Fruit fly (Drosophila melanogaster): Measurements from ENCODE around the gene ZC3H3.

The ZC3H3 gene

dm6 chr3L:8524816-8525625 lies 15.5 kb upstream of the ZC3H3 start, which contains the start of the genes GstO1 and foi (continued):
- no peak for TF ChIP-seq caup (GFP tag; optimal IDR thresholded peaks at IDR 0.05; ENCODE audit: severe bottlenecking)
- TF ChIP-seq CG34422 (GFP tag; IDR thresholded peaks at IDR 0.05): peak; percentile 31; the same call in 2 of the 3 replicates
- peak; percentile 68 for TF ChIP-seq CG12391 (tag; optimal IDR thresholded peaks at IDR 0.05)
- TF ChIP-seq ap (GFP tag; IDR thresholded peaks at IDR 0.05): 0 out of 2 replicates have a peak, but pooled peaks have one; percentile 10
- TF ChIP-seq CG16813 (GFP tag; IDR thresholded peaks at IDR 0.05; ENCODE audit: partially characterized antibody): peak; percentile 99
- peak; percentile 99 for TF ChIP-seq vnd (GFP tag; IDR thresholded peaks at IDR 0.05; ENCODE audit: partially characterized antibody)
- TF ChIP-seq otp (GFP tag; IDR thresholded peaks at IDR 0.05): 0 out of 3 replicates have a peak, but pooled peaks have one; percentile 27
- TF ChIP-seq Vsx1 (GFP tag; optimal IDR thresholded peaks at IDR 0.05): no peak
- no peak for TF ChIP-seq Drgx (GFP tag; IDR thresholded peaks at IDR 0.05)
- TF ChIP-seq CG8290 (GFP tag; optimal IDR thresholded peaks at IDR 0.05): peak; percentile 29
- peak in 1 of 2 experiments; percentile 73 for TF ChIP-seq CG8290 (tag; optimal IDR thresholded peaks at IDR 0.05)
- peak; percentile 86 for TF ChIP-seq CG11560 (tag; IDR thresholded peaks at IDR 0.05)
- peak; percentile 56 for TF ChIP-seq CG2120 (GFP tag; optimal IDR thresholded peaks at IDR 0.05)
- TF ChIP-seq eyg (GFP tag; optimal IDR thresholded peaks at IDR 0.05): no peak
- TF ChIP-seq hkb (optimal IDR thresholded peaks at IDR 0.05): no peak
- peak; percentile 53 for TF ChIP-seq hkb (GFP tag; IDR thresholded peaks at IDR 0.05)
- no peak for TF ChIP-seq org-1 (GFP tag; optimal IDR thresholded peaks at IDR 0.05)
- TF ChIP-seq insv (GFP tag; optimal IDR thresholded peaks at IDR 0.05): no peak
- TF ChIP-seq run (tag; optimal IDR thresholded peaks at IDR 0.05): no peak
- TF ChIP-seq fd64A (GFP tag; optimal IDR thresholded peaks at IDR 0.05): no peak
- TF ChIP-seq ranshi (GFP tag; IDR thresholded peaks at IDR 0.05): peak; percentile 11; the same call in 1 of the 2 replicates
- peak; percentile 41 for TF ChIP-seq mam (GFP tag; optimal IDR thresholded peaks at IDR 0.05)
- TF ChIP-seq CG11504 (tag; optimal IDR thresholded peaks at IDR 0.05): no peak
- TF ChIP-seq inv (GFP tag; IDR thresholded peaks at IDR 0.05; ENCODE audit: partially characterized antibody): peak; percentile 97
- TF ChIP-seq Hsf (GFP tag; optimal IDR thresholded peaks at IDR 0.05): peak; percentile 3
- no peak for TF ChIP-seq danr (GFP tag; IDR thresholded peaks at IDR 0.05)
- peak; percentile 14 for TF ChIP-seq CHES-1-like (GFP tag; optimal IDR thresholded peaks at IDR 0.05)
- peak; percentile 35 for TF ChIP-seq tin (GFP tag; optimal IDR thresholded peaks at IDR 0.05)
- TF ChIP-seq CG13894 (tag; optimal IDR thresholded peaks at IDR 0.05): peak; percentile 35
- TF ChIP-seq p53 (GFP tag; optimal IDR thresholded peaks at IDR 0.05): no peak
- TF ChIP-seq Deaf1 (tag; optimal IDR thresholded peaks at IDR 0.05): peak; percentile 2
- TF ChIP-seq Awh (GFP tag; IDR thresholded peaks at IDR 0.05): no peak
- peak; percentile 93 for TF ChIP-seq Sry-δ (GFP tag; optimal IDR thresholded peaks at IDR 0.05)
- no peak for TF ChIP-seq sens-2 (GFP tag; IDR thresholded peaks at IDR 0.05)
- TF ChIP-seq CG3163 (GFP tag; optimal IDR thresholded peaks at IDR 0.05): no peak
- TF ChIP-seq CG9797 (GFP tag; optimal IDR thresholded peaks at IDR 0.05): peak; percentile 21
- peak; percentile 39 for TF ChIP-seq zfh2 (GFP tag; optimal IDR thresholded peaks at IDR 0.05)
- no peak for TF ChIP-seq Trl (optimal IDR thresholded peaks at IDR 0.05)
- TF ChIP-seq Trl (GFP tag; optimal IDR thresholded peaks at IDR 0.05): no peak
- peak in 1 of 2 experiments; percentile 87 for TF ChIP-seq Pdp1 (GFP tag; optimal IDR thresholded peaks at IDR 0.05)
- TF ChIP-seq amos (GFP tag; IDR thresholded peaks at IDR 0.05; ENCODE audit: partially characterized antibody): peak; percentile 99
- no peak for TF ChIP-seq CG6654 (GFP tag; optimal IDR thresholded peaks at IDR 0.05)
- no peak for TF ChIP-seq CG18764 (GFP tag; optimal IDR thresholded peaks at IDR 0.05)
- TF ChIP-seq CG7372 (GFP tag; IDR thresholded peaks at IDR 0.05): no peak
- TF ChIP-seq ab (GFP tag; optimal IDR thresholded peaks at IDR 0.05): no peak
- no peak for TF ChIP-seq CG11695 (GFP tag; IDR thresholded peaks at IDR 0.05)
- TF ChIP-seq CG2129 (GFP tag; IDR thresholded peaks at IDR 0.05; ENCODE audit: partially characterized antibody): peak; percentile 91
- TF ChIP-seq MESR4 (GFP tag; optimal IDR thresholded peaks at IDR 0.05): peak; percentile 77
- TF ChIP-seq CG10321 (GFP tag; IDR thresholded peaks at IDR 0.05): 0 out of 2 replicates have a peak, but pooled peaks have one; percentile 30
- TF ChIP-seq vfl (GFP tag; optimal IDR thresholded peaks at IDR 0.05): no peak
